Worm (Caenorhabditis elegans) whole organism, late embryonic: ENCODE data around the gene T24E12.1.

Source experiments
- T23F11.4 ChIP-seq: fragments of 200-800 bp; sonication (Bioruptor generic); optimal IDR thresholded peaks from 2 replicates; lab custom pipeline; 2018; ENCODE audit warnings: mild to moderate bottlenecking, missing genetic modification characterization, missing compliant biosample characterization
- ama-1 ChIP-seq: fragments of 150-350 bp; optimal IDR thresholded peaks from 2 replicates; lab custom pipeline; 2014
- ceh-2 ChIP-seq: sonication (generic microtip); optimal IDR thresholded peaks from 2 replicates; lab custom pipeline; 2016; ENCODE audit warnings: missing genotype, missing genetic modification characterization, missing compliant biosample characterization
- ceh-24 ChIP-seq: sonication (generic microtip); optimal IDR thresholded peaks from 2 replicates; lab custom pipeline; 2016; ENCODE audit warnings: mild to moderate bottlenecking, missing genetic modification characterization, missing compliant biosample characterization
- dmd-4 ChIP-seq: sonication (generic microtip); optimal IDR thresholded peaks from 2 replicates; lab custom pipeline; 2016; ENCODE audit warnings: borderline replicate concordance, missing genetic modification characterization, missing compliant biosample characterization
- fkh-10 ChIP-seq: fragments of 150-350 bp; optimal IDR thresholded peaks from 2 replicates; lab custom pipeline; 2014; ENCODE audit warnings: missing biosample characterization, missing genetic modification reagents, missing genetic modification characterization
- gmeb-2 ChIP-seq: sonication (generic microtip); optimal IDR thresholded peaks from 2 replicates; lab custom pipeline; 2016; ENCODE audit warnings: missing genetic modification characterization, inconsistent platforms, missing compliant biosample characterization
- hlh-30 ChIP-seq: sonication (generic microtip); optimal IDR thresholded peaks from 2 replicates; lab custom pipeline; 2017; ENCODE audit warnings: antibody characterized with exemption, missing genetic modification characterization, missing compliant biosample characterization; ENCODE audit not compliant: insufficient read depth
- nhr-11 ChIP-seq: fragments of 150-350 bp; optimal IDR thresholded peaks from 2 replicates; lab custom pipeline; 2014; ENCODE audit warnings: missing biosample characterization, missing genetic modification characterization
- npax-4 ChIP-seq: sonication (generic microtip); optimal IDR thresholded peaks from 2 replicates; lab custom pipeline; 2016; ENCODE audit warnings: missing genetic modification characterization, missing compliant biosample characterization
- pha-4 ChIP-seq: fragments of 150-350 bp; optimal IDR thresholded peaks from 2 replicates; lab custom pipeline; 2018; ENCODE audit warnings: missing biosample characterization, missing genetic modification reagents, missing genetic modification characterization
- pqm-1 ChIP-seq: sonication (generic microtip); optimal IDR thresholded peaks from 2 replicates; lab custom pipeline; 2016; ENCODE audit warnings: missing genetic modification characterization, missing compliant biosample characterization
- unc-86 ChIP-seq: sonication (generic microtip); optimal IDR thresholded peaks from 2 replicates; lab custom pipeline; 2016; ENCODE audit warnings: missing genetic modification characterization, missing compliant biosample characterization
- zip-5 ChIP-seq: sonication (generic microtip); optimal IDR thresholded peaks from 2 replicates; lab custom pipeline; 2016; ENCODE audit warnings: missing genetic modification characterization, missing compliant biosample characterization

DNA sequence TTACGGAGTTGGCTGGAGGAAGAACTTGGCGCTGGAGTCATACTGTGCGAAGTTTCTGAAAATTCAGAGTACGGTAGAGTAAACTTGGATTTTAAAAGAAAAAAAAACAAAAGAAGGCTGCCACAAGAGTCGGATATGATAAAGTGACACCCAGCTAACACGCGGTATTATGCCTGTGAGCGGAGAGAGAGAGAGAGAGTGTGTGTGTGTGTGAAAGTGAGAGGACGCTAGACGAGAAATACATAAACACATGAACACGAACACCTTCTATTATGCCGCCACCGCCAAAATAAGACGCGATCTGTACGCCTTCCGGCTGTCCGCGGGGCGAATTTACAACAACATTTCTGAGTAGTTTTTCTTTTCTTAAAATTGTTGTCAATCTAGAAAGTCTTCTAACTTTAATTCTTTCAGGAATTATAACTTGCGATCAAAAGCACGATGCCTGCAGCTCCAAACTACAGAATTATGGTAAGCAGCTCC is 48.4 kb upstream of the T24E12.1 start, which contains the start of gene F12E12.6:
- TF ChIP-seq pha-4 (tag; lab: Kevin White, UChicago) (no peak), gmeb-2 (tag; lab: Kevin White, UChicago) (no peak), nhr-11 (no peak), T23F11.4 (GFP tag; lab: Kevin White, UChicago) (no peak), zip-5 (tag; lab: Kevin White, UChicago) (no peak), dmd-4 (tag; lab: Kevin White, UChicago) (no peak), npax-4 (tag; lab: Kevin White, UChicago) (no peak), ceh-24 (tag; lab: Kevin White, UChicago) (no peak), ceh-2 (tag; lab: Kevin White, UChicago) (no peak), pqm-1 (no peak), unc-86 (no peak), hlh-30 (no peak), fkh-10 (GFP tag; lab: Kevin White, UChicago) (no peak), ama-1 (lab: Kevin White, UChicago) (no peak)
